Worm (Caenorhabditis elegans): ENCODE results near the gene scl-6.

The scl-6 gene

ce11 chrIV:13076620-13077019 is 8.1 kb downstream of the scl-6 start, which contains the start of gene C39E9.7:
Gene C39E9.7 (minus strand): TSS chrIV:13076720.
- no peak for TF ChIP-seq pha-4 (tag; optimal IDR thresholded peaks at IDR 0.05)
- no peak for TF ChIP-seq mab-5 (tag; optimal IDR thresholded peaks at IDR 0.05)
- no peak for TF ChIP-seq ceh-39 (tag; optimal IDR thresholded peaks at IDR 0.05)
- no peak for TF ChIP-seq ceh-83 (GFP tag; optimal IDR thresholded peaks at IDR 0.05)
- TF ChIP-seq ztf-11 (tag; optimal IDR thresholded peaks at IDR 0.05): no peak
- no peak for TF ChIP-seq unc-120 (tag; optimal IDR thresholded peaks at IDR 0.05; ENCODE audit: poor library complexity, severe bottlenecking)
- TF ChIP-seq sptf-1 (tag; optimal IDR thresholded peaks at IDR 0.05): no peak
- no peak for TF ChIP-seq zip-8 (tag; optimal IDR thresholded peaks at IDR 0.05)

DNA sequence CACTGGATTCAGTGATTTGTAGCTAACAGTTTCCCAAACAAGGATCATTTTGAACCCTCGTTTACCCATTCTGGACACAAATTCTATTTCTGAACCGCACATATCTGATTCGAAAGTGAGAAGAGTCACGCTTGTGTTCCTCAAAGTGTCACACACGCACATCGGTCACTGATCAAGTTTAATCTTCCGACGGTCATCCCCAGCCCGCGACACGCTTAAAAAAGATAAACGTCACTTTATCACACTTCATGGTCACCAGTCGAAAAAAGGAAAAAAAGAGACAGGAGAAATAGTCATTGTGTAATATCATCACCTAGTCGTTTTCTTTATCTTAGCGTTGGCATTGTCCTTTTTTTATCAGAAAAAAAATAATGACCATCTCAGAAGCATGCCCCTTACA is 9.1 kb downstream of the scl-6 start:
- TF ChIP-seq lin-32 (GFP tag; optimal IDR thresholded peaks at IDR 0.05) (no peak), elt-1 (tag; optimal IDR thresholded peaks at IDR 0.05; ENCODE audit: borderline replicate concordance, insufficient read depth) (no peak), cnd-1 (tag; optimal IDR thresholded peaks at IDR 0.05) (no peak), ceh-39 (tag; optimal IDR thresholded peaks at IDR 0.05) (no peak), flh-1 (GFP tag; optimal IDR thresholded peaks at IDR 0.05) (no peak), mls-2 (tag; optimal IDR thresholded peaks at IDR 0.05) (no peak), tbx-8 (GFP tag; optimal IDR thresholded peaks at IDR 0.05) (no peak), ham-2 (GFP tag; optimal IDR thresholded peaks at IDR 0.05) (no peak)

ce11 chrIV:13078342-13078741 is 9.8 kb downstream of the scl-6 start:
- TF ChIP-seq nhr-76 (tag; optimal IDR thresholded peaks at IDR 0.05): no peak
- TF ChIP-seq pha-4 (tag; optimal IDR thresholded peaks at IDR 0.05): no peak
- no peak for TF ChIP-seq flh-1 (GFP tag; optimal IDR thresholded peaks at IDR 0.05)
- TF ChIP-seq snpc-4 (tag; optimal IDR thresholded peaks at IDR 0.05): no peak
- TF ChIP-seq ceh-43 (GFP tag; optimal IDR thresholded peaks at IDR 0.05): no peak
- no peak for TF ChIP-seq cnd-1 (tag; optimal IDR thresholded peaks at IDR 0.05)
- no peak for TF ChIP-seq mab-5 (tag; optimal IDR thresholded peaks at IDR 0.05)

ce11 chrIV:13079119-13079518 is 10.6 kb downstream of the scl-6 start, which contains the start of gene C39E9.8:
Gene C39E9.8 (plus strand): TSS chrIV:13079446.
- TF ChIP-seq unc-39 (tag; optimal IDR thresholded peaks at IDR 0.05): no peak
- no peak for TF ChIP-seq sem-2 (GFP tag; optimal IDR thresholded peaks at IDR 0.05)
- TF ChIP-seq unc-62 (GFP tag; optimal IDR thresholded peaks at IDR 0.05): no peak
- TF ChIP-seq mls-2 (tag; optimal IDR thresholded peaks at IDR 0.05): no peak
- TF ChIP-seq lsy-2 (tag; optimal IDR thresholded peaks at IDR 0.05): no peak
- no peak for TF ChIP-seq pha-4 (tag; optimal IDR thresholded peaks at IDR 0.05)
- TF ChIP-seq drap-1 (GFP tag; optimal IDR thresholded peaks at IDR 0.05): no peak
- TF ChIP-seq unc-120 (tag; optimal IDR thresholded peaks at IDR 0.05; ENCODE audit: poor library complexity, severe bottlenecking): no peak
- no peak for TF ChIP-seq lin-32 (GFP tag; optimal IDR thresholded peaks at IDR 0.05)
- TF ChIP-seq blmp-1 (tag; optimal IDR thresholded peaks at IDR 0.05): no peak
- TF ChIP-seq hlh-1 (tag; optimal IDR thresholded peaks at IDR 0.05): no peak
- TF ChIP-seq zip-8 (tag; optimal IDR thresholded peaks at IDR 0.05): no peak
- no peak for TF ChIP-seq ceh-83 (GFP tag; optimal IDR thresholded peaks at IDR 0.05)
- no peak for TF ChIP-seq nhr-28 (tag; optimal IDR thresholded peaks at IDR 0.05)
- no peak for TF ChIP-seq lin-13 (tag; optimal IDR thresholded peaks at IDR 0.05)
- TF ChIP-seq snpc-4 (tag; optimal IDR thresholded peaks at IDR 0.05): no peak
- TF ChIP-seq ceh-43 (GFP tag; optimal IDR thresholded peaks at IDR 0.05): no peak
- TF ChIP-seq nhr-76 (tag; optimal IDR thresholded peaks at IDR 0.05): no peak
- TF ChIP-seq bed-3 (GFP tag; optimal IDR thresholded peaks at IDR 0.05): no peak
- TF ChIP-seq elt-1 (tag; optimal IDR thresholded peaks at IDR 0.05; ENCODE audit: borderline replicate concordance, insufficient read depth): no peak

DNA sequence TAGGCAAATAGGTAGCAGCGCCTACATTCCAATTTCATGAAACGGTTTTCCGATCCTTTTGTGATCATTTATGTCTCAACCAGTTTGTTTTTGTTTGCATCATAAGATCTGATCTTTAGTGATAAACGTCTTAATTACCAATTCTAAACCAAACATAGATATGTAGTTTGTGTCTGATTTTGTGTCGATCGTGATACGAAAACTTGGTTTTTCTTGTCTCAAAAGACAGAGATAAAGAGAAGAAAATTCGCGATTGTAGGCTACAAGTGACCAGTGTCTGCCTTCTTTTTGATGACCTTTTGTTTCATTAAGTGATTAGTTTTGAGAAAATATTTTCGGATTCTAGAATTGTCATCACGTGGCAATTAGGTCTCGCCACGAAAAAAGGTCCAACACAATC is 11.6 kb downstream of the scl-6 start:
- TF ChIP-seq hlh-1 (tag; optimal IDR thresholded peaks at IDR 0.05): no peak

DNA sequence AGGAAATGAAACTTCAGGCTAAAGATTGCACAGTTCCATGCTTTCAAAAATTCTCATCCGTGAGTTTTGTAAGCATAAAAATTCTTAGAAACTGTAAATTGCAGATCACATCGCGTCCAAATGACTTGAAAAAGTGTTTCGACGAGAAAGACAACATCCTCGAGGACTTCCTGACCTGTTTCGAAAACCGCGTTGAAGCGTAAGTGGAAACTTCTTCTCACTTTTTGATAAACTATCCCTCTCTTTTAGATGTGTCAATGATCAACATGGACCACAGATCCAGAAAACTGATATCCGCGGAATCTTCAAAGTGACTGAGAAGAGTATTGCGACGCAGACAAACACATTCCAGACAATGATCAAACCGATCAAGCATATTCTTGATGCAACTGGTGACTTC is 12.3 kb downstream of the scl-6 start:
- TF ChIP-seq lin-13 (tag; optimal IDR thresholded peaks at IDR 0.05) (no peak), snpc-4 (tag; optimal IDR thresholded peaks at IDR 0.05) (no peak), ceh-83 (GFP tag; optimal IDR thresholded peaks at IDR 0.05) (no peak), lin-32 (GFP tag; optimal IDR thresholded peaks at IDR 0.05) (no peak), elt-1 (tag; optimal IDR thresholded peaks at IDR 0.05; ENCODE audit: borderline replicate concordance, insufficient read depth) (no peak), nhr-76 (tag; optimal IDR thresholded peaks at IDR 0.05) (no peak), drap-1 (GFP tag; optimal IDR thresholded peaks at IDR 0.05) (no peak), hlh-1 (tag; optimal IDR thresholded peaks at IDR 0.05) (no peak), mep-1 (tag; optimal IDR thresholded peaks at IDR 0.05) (no peak), elt-3 (tag; optimal IDR thresholded peaks at IDR 0.05) (no peak)
